Fruit fly (Drosophila melanogaster) whole organism, embryonic: ENCODE data around the gene alpha-Man-IIb.

Source experiments
- Bgb ChIP-seq: fragments of 200-800 bp; sonication (Bioruptor generic); IDR thresholded peaks from 2 replicates; pipeline ENCODE4 v1.3.6; 2022; ENCODE audit warnings: missing biosample characterization, missing genetic modification characterization; ENCODE audit not compliant: partially characterized antibody
- CG12155 ChIP-seq: fragments of 200-800 bp; sonication (Bioruptor generic); optimal IDR thresholded peaks from 3 replicates; lab custom pipeline; 2016; ENCODE audit warnings: missing biosample characterization, missing genetic modification characterization
- CG12769 ChIP-seq: fragments of 200-800 bp; sonication (Bioruptor generic); optimal IDR thresholded peaks from 2 replicates; lab custom pipeline; 2019; ENCODE audit warnings: missing biosample characterization, mild to moderate bottlenecking, missing genetic modification characterization, moderate library complexity
- CG14667 ChIP-seq: fragments of 200-800 bp; sonication (Bioruptor generic); IDR thresholded peaks from 2 replicates; pipeline ENCODE4 v1.3.6; 2022; ENCODE audit warnings: missing biosample characterization, missing genetic modification characterization
- CG15269 ChIP-seq: fragments of 200-800 bp; sonication (Bioruptor generic); optimal IDR thresholded peaks from 2 replicates; lab custom pipeline; 2018; ENCODE audit warnings: missing biosample characterization, mild to moderate bottlenecking, missing genetic modification characterization, moderate library complexity
- CG1529 ChIP-seq: fragments of 200-800 bp; sonication (Bioruptor generic); optimal IDR thresholded peaks from 3 replicates; lab custom pipeline; 2018; ENCODE audit warnings: missing biosample characterization, missing genetic modification characterization
- CG1603 ChIP-seq: fragments of 200-800 bp; sonication (Bioruptor generic); optimal IDR thresholded peaks from 2 replicates; lab custom pipeline; 2019; ENCODE audit warnings: missing biosample characterization, mild to moderate bottlenecking, missing genetic modification characterization, moderate library complexity
- CG16815 ChIP-seq: fragments of 200-800 bp; sonication (Bioruptor generic); optimal IDR thresholded peaks from 3 replicates; lab custom pipeline; 2017; ENCODE audit warnings: missing biosample characterization, mild to moderate bottlenecking, missing genetic modification characterization
- CG17385 ChIP-seq: fragments of 200-800 bp; sonication (Bioruptor generic); optimal IDR thresholded peaks from 3 replicates; lab custom pipeline; 2018; ENCODE audit warnings: missing biosample characterization, mild to moderate bottlenecking, missing genetic modification characterization
- CG2116 ChIP-seq: fragments of 200-800 bp; sonication (Bioruptor generic); optimal IDR thresholded peaks from 3 replicates; lab custom pipeline; 2018; ENCODE audit warnings: missing biosample characterization, mild to moderate bottlenecking, missing genetic modification characterization
- CG2129 ChIP-seq: fragments of 200-800 bp; sonication (Bioruptor generic); IDR thresholded peaks from 2 replicates; pipeline ENCODE4 v1.3.6; 2022; ENCODE audit warnings: missing biosample characterization, missing genetic modification characterization; ENCODE audit not compliant: partially characterized antibody
- CG2875 ChIP-seq: fragments of 200-800 bp; sonication (Bioruptor generic); optimal IDR thresholded peaks from 2 replicates; lab custom pipeline; 2017; ENCODE audit warnings: missing biosample characterization, mild to moderate bottlenecking, missing genetic modification characterization, missing genetic modification reagents
- CG32767 ChIP-seq: fragments of 200-800 bp; sonication (Bioruptor generic); IDR thresholded peaks from 2 replicates; pipeline ENCODE4 v1.3.6; 2022; ENCODE audit warnings: missing biosample characterization, missing genetic modification characterization
- CG33557 ChIP-seq: fragments of 200-800 bp; sonication (Bioruptor generic); optimal IDR thresholded peaks from 2 replicates; lab custom pipeline; 2019; ENCODE audit warnings: missing biosample characterization, mild to moderate bottlenecking, missing genetic modification characterization, moderate library complexity
- CG3407 ChIP-seq: fragments of 200-800 bp; sonication (Bioruptor generic); optimal IDR thresholded peaks from 2 replicates; lab custom pipeline; 2018; ENCODE audit warnings: missing biosample characterization, mild to moderate bottlenecking, missing genetic modification characterization
- CG4360 ChIP-seq: fragments of 200-800 bp; sonication (Bioruptor generic); IDR thresholded peaks from 2 replicates; pipeline ENCODE4 v1.3.6; 2022; ENCODE audit warnings: missing biosample characterization, missing genetic modification characterization
- CG6854 ChIP-seq: fragments of 200-800 bp; sonication (Bioruptor generic); optimal IDR thresholded peaks from 3 replicates; lab custom pipeline; 2017; ENCODE audit warnings: missing biosample characterization, mild to moderate bottlenecking, missing genetic modification characterization
- CG8359 ChIP-seq: fragments of 200-800 bp; sonication (Bioruptor generic); optimal IDR thresholded peaks from 2 replicates; lab custom pipeline; 2017; ENCODE audit warnings: missing biosample characterization, mild to moderate bottlenecking, missing genetic modification characterization, borderline replicate concordance
- CTCF ChIP-seq: fragments of 200-800 bp; sonication (Bioruptor generic); optimal IDR thresholded peaks from 2 replicates; lab custom pipeline; 2017; ENCODE audit warnings: missing biosample characterization, mild to moderate bottlenecking, missing genetic modification characterization, moderate library complexity
- Dbx ChIP-seq: fragments of 200-800 bp; sonication (Bioruptor generic); IDR thresholded peaks from 3 replicates; pipeline ENCODE4 v1.3.6; 2022; ENCODE audit warnings: missing biosample characterization, missing genetic modification characterization
- Dll ChIP-seq: fragments of 200-800 bp; sonication (Bioruptor generic); IDR thresholded peaks from 4 replicates; pipeline ENCODE4 v1.3.6; 2022; ENCODE audit warnings: missing biosample characterization, missing genetic modification characterization; ENCODE audit not compliant: partially characterized antibody
- Dref ChIP-seq: fragments of 200-800 bp; sonication (Bioruptor generic); IDR thresholded peaks from 2 replicates; pipeline ENCODE4 v1.3.6; 2022; ENCODE audit warnings: missing biosample characterization, missing genetic modification characterization
- H2.0 ChIP-seq: fragments of 200-800 bp; sonication (Bioruptor generic); IDR thresholded peaks from 2 replicates; pipeline ENCODE4 v1.3.6; 2022; ENCODE audit warnings: missing biosample characterization, missing genetic modification characterization
- Hsf ChIP-seq: fragments of 200-800 bp; sonication (Bioruptor generic); optimal IDR thresholded peaks from 3 replicates; lab custom pipeline; 2016; ENCODE audit warnings: missing biosample characterization, missing genetic modification characterization
- Kr ChIP-seq: fragments of 200-800 bp; sonication (Bioruptor generic); optimal IDR thresholded peaks from 2 replicates; lab custom pipeline; 2017; ENCODE audit warnings: missing biosample characterization, mild to moderate bottlenecking, missing genetic modification characterization
- Med ChIP-seq: fragments of 200-800 bp; sonication (Bioruptor generic); peaks from one replicate; lab custom pipeline; 2016; ENCODE audit warnings: missing biosample characterization, missing genetic modification characterization, mild to moderate bottlenecking, inconsistent platforms, moderate library complexity
- Neu2 ChIP-seq: fragments of 200-800 bp; sonication (Bioruptor generic); optimal IDR thresholded peaks from 3 replicates; lab custom pipeline; 2016; ENCODE audit warnings: missing biosample characterization, missing genetic modification characterization, borderline replicate concordance
- Rx ChIP-seq: fragments of 200-800 bp; sonication (Bioruptor generic); IDR thresholded peaks from 2 replicates; pipeline ENCODE4 v1.3.6; 2022; ENCODE audit warnings: missing biosample characterization, missing genetic modification characterization
- ara ChIP-seq: fragments of 200-800 bp; sonication (Bioruptor generic); IDR thresholded peaks from 2 replicates; pipeline ENCODE4 v1.3.6; 2022; ENCODE audit warnings: missing biosample characterization, missing genetic modification characterization
- bab2 ChIP-seq: fragments of 200-800 bp; sonication (Bioruptor generic); optimal IDR thresholded peaks from 2 replicates; lab custom pipeline; 2016; ENCODE audit warnings: missing biosample characterization, missing genetic modification characterization
- bigmax ChIP-seq: fragments of 200-800 bp; sonication (Bioruptor generic); optimal IDR thresholded peaks from 2 replicates; lab custom pipeline; 2018; ENCODE audit warnings: missing biosample characterization, mild to moderate bottlenecking, missing genetic modification characterization
- chinmo ChIP-seq: fragments of 200-800 bp; sonication (Bioruptor generic); IDR thresholded peaks from 4 replicates; pipeline ENCODE4 v1.3.6; 2022; ENCODE audit warnings: missing biosample characterization, missing genetic modification characterization; ENCODE audit not compliant: partially characterized antibody
- dan ChIP-seq: fragments of 200-800 bp; sonication (Bioruptor generic); IDR thresholded peaks from 2 replicates; pipeline ENCODE4 v1.3.6; 2022; ENCODE audit warnings: missing biosample characterization, missing genetic modification characterization
- dimm ChIP-seq: fragments of 200-800 bp; sonication (Bioruptor generic); IDR thresholded peaks from 2 replicates; pipeline ENCODE4 v1.3.6; 2022; ENCODE audit warnings: missing biosample characterization, missing genetic modification characterization
- fd102C ChIP-seq: fragments of 200-800 bp; sonication (Bioruptor generic); optimal IDR thresholded peaks from 2 replicates; lab custom pipeline; 2018; ENCODE audit warnings: missing biosample characterization, mild to moderate bottlenecking, missing genetic modification characterization, moderate library complexity
- grau ChIP-seq: fragments of 200-800 bp; optimal IDR thresholded peaks from 3 replicates; lab custom pipeline; 2019; ENCODE audit warnings: missing biosample characterization, mild to moderate bottlenecking, missing genetic modification characterization, moderate library complexity
- h ChIP-seq: fragments of >200 bp; optimal IDR thresholded peaks from 2 replicates; lab custom pipeline; 2017
- kni ChIP-seq: fragments of 200-800 bp; sonication (Bioruptor generic); optimal IDR thresholded peaks from 3 replicates; lab custom pipeline; 2017; ENCODE audit warnings: mild to moderate bottlenecking, missing biosample characterization, missing genetic modification reagents, missing genetic modification characterization
- lmd ChIP-seq: fragments of 200-800 bp; sonication (Bioruptor generic); IDR thresholded peaks from 2 replicates; pipeline ENCODE4 v1.3.6; 2022; ENCODE audit warnings: missing biosample characterization, missing genetic modification characterization
- maf-S ChIP-seq: fragments of 200-800 bp; sonication (Bioruptor generic); optimal IDR thresholded peaks from 2 replicates; lab custom pipeline; 2016; ENCODE audit warnings: missing biosample characterization, missing genetic modification characterization
- pum ChIP-seq: fragments of 200-800 bp; sonication (Bioruptor generic); optimal IDR thresholded peaks from 2 replicates; lab custom pipeline; 2016; ENCODE audit warnings: missing biosample characterization, missing genetic modification characterization
- sim ChIP-seq: fragments of 200-800 bp; sonication (Bioruptor generic); IDR thresholded peaks from 2 replicates; pipeline ENCODE4 v1.3.6; 2022; ENCODE audit warnings: missing biosample characterization, missing genetic modification characterization
- sob ChIP-seq: fragments of 200-800 bp; sonication (Bioruptor generic); IDR thresholded peaks from 2 replicates; pipeline ENCODE4 v1.3.6; 2022; ENCODE audit warnings: missing biosample characterization, missing genetic modification characterization
- sqz ChIP-seq: fragments of 200-800 bp; sonication (Bioruptor generic); optimal IDR thresholded peaks from 3 replicates; lab custom pipeline; 2018; ENCODE audit warnings: missing biosample characterization, mild to moderate bottlenecking, missing genetic modification characterization
- ssp ChIP-seq: fragments of 200-800 bp; sonication (Bioruptor generic); IDR thresholded peaks from 2 replicates; pipeline ENCODE4 v1.3.6; 2022; ENCODE audit warnings: missing biosample characterization, missing genetic modification characterization
- stc ChIP-seq: fragments of 200-800 bp; sonication (Bioruptor generic); IDR thresholded peaks from 2 replicates; pipeline ENCODE4 v1.3.6; 2022; ENCODE audit warnings: missing biosample characterization, missing genetic modification characterization
- twi ChIP-seq: fragments of 200-800 bp; optimal IDR thresholded peaks from 2 replicates; lab custom pipeline; 2019; ENCODE audit warnings: missing biosample characterization, mild to moderate bottlenecking, missing genetic modification characterization, moderate library complexity
- unc-4 ChIP-seq: fragments of 200-800 bp; sonication (Bioruptor generic); IDR thresholded peaks from 2 replicates; pipeline ENCODE4 v1.3.6; 2022; ENCODE audit warnings: missing biosample characterization, missing genetic modification characterization; ENCODE audit not compliant: partially characterized antibody
- unpg ChIP-seq: fragments of 200-800 bp; sonication (Bioruptor generic); optimal IDR thresholded peaks from 3 replicates; lab custom pipeline; 2018; ENCODE audit warnings: missing biosample characterization, mild to moderate bottlenecking, missing genetic modification characterization, moderate library complexity

The alpha-Man-IIb gene

DNA sequence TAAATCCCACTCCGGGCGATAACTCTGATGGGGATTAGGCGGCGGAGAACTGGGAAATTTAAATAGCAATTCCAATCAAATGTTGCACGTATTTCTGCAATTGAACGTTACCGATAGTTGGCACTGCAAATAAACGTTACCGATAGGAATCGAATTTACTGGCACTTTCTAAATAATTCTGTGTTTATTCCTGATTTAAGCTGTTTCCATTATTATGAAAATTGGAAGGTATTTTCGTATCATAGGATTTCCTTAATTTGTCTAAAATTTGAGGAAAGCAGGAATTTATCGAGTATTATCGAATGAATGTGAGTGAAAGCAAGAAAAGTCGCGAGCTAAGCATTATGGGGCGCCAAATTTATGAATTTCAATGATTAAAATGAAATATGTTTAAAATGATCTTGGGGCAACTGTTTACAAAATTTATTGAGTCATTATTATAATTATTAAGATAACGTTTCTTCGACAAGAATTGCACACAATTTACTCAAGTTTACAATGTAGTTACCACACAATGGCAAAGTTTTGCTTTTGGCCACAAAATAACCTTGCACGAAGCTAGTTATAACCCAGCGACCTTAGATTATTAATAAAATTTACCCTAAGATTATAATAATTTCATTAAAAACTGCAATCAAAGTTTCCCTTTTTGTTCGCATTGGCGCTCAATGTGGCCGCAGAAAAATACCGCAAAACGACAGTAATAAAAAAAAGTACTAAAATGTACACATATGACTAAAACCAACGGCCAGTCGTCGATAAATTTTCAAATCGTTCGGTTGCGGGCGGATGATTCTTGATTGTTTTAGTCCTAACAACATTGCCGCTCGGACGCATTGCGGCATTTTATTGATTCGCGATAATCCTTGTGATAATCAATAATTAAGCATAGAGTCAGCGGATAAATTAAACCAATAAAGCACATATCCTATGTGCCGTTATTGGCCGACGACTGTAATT is at the start of gene alpha-Man-IIb (continued):
- TF ChIP-seq CG15269 (tag; lab: Kevin White, UChicago), result no peak
- no peak for TF ChIP-seq H2.0 (GFP tag; lab: Robert Waterston, UW)
- TF ChIP-seq CG6854 (GFP tag; lab: Kevin White, UChicago), result peak; percentile 54
- TF ChIP-seq CTCF (GFP tag; lab: Kevin White, UChicago), result peak; percentile 96
- TF ChIP-seq unc-4 (GFP tag; lab: Robert Waterston, UW), result peak; percentile 88
- no peak for TF ChIP-seq Kr
- TF ChIP-seq CG2116 (GFP tag; lab: Kevin White, UChicago), result peak; percentile 59
- no peak for TF ChIP-seq kni (GFP tag; lab: Kevin White, UChicago)
- peak; percentile 79 for TF ChIP-seq Bgb
- no peak for TF ChIP-seq pum
- TF ChIP-seq CG2875 (GFP tag; lab: Kevin White, UChicago), result no peak
- TF ChIP-seq maf-S (GFP tag; lab: Kevin White, UChicago), result no peak
- no peak for TF ChIP-seq dimm
- no peak for TF ChIP-seq CG4360 (GFP tag; lab: Robert Waterston, UW)
- no peak for TF ChIP-seq unpg
- TF ChIP-seq CG8359 (GFP tag; lab: Kevin White, UChicago), result no peak
- peak; percentile 47 for TF ChIP-seq sob (GFP tag; lab: Robert Waterston, UW)
- TF ChIP-seq CG2129, result peak; percentile 58; the same call in 1 of the 2 replicates
- no peak for TF ChIP-seq ara (GFP tag; lab: Robert Waterston, UW)
- peak; percentile 92 for TF ChIP-seq Dll (GFP tag; lab: Robert Waterston, UW)
- peak; percentile 49 for TF ChIP-seq sqz (GFP tag; lab: Kevin White, UChicago)
- no peak for TF ChIP-seq CG14667 (GFP tag; lab: Robert Waterston, UW)
- TF ChIP-seq Dref (GFP tag; lab: Robert Waterston, UW), result peak; percentile 62
- peak; percentile 21 for TF ChIP-seq grau (tag; lab: Kevin White, UChicago)
- TF ChIP-seq CG32767, result 0 out of 2 replicates have a peak, but pooled peaks have one; percentile 12
- no peak for TF ChIP-seq CG12155 (GFP tag; lab: Kevin White, UChicago)
- TF ChIP-seq Med, result peak; percentile 88
- TF ChIP-seq CG1529 (GFP tag; lab: Kevin White, UChicago), result no peak
- no peak for TF ChIP-seq CG12769 (tag; lab: Kevin White, UChicago)
- no peak for TF ChIP-seq CG3407 (GFP tag; lab: Kevin White, UChicago)
- no peak for TF ChIP-seq lmd (GFP tag; lab: Robert Waterston, UW)
- peak; percentile 25 for TF ChIP-seq CG17385 (GFP tag; lab: Kevin White, UChicago)
- no peak for TF ChIP-seq dan
- peak; percentile 9 for TF ChIP-seq Hsf (GFP tag; lab: Kevin White, UChicago)
- no peak for TF ChIP-seq Rx (GFP tag; lab: Robert Waterston, UW)
- TF ChIP-seq fd102C (GFP tag; lab: Kevin White, UChicago), result no peak
- TF ChIP-seq Dbx (GFP tag; lab: Robert Waterston, UW), result peak; percentile 46; the same call in 1 of the 3 replicates
- peak; percentile 53 for TF ChIP-seq CG1603
- TF ChIP-seq bigmax (GFP tag; lab: Kevin White, UChicago), result peak; percentile 28
- TF ChIP-seq chinmo, result 0 out of 4 replicates have a peak, but pooled peaks have one; percentile 39
- TF ChIP-seq twi (tag; lab: Kevin White, UChicago), result peak; percentile 23
- TF ChIP-seq sim, result no peak
- no peak for TF ChIP-seq h (lab: Kevin White, UChicago)
- TF ChIP-seq CG33557, result peak; percentile 12
- no peak for TF ChIP-seq Neu2 (GFP tag; lab: Kevin White, UChicago)
- TF ChIP-seq ssp (GFP tag; lab: Robert Waterston, UW), result 0 out of 2 replicates have a peak, but pooled peaks have one; percentile 13
- TF ChIP-seq bab2 (GFP tag; lab: Kevin White, UChicago), result no peak
- TF ChIP-seq stc (GFP tag; lab: Robert Waterston, UW), result peak; percentile 45; the same call in 1 of the 2 replicates
- TF ChIP-seq CG16815, result no peak
